Worm (Caenorhabditis elegans) whole organism, L3 larva: ENCODE results near the gene abhd-3.2.

ENCODE experiments used
- R02D3.7 ChIP-seq: fragments of 150-350 bp; optimal IDR thresholded peaks from 2 replicates; lab custom pipeline; 2014; ENCODE audit warnings: missing biosample characterization, missing genetic modification characterization
- ZK546.5 ChIP-seq: sonication (generic microtip); optimal IDR thresholded peaks from 2 replicates; lab custom pipeline; 2017; ENCODE audit warnings: missing biosample characterization, missing genetic modification characterization
- ama-1 ChIP-seq: fragments of 150-350 bp; optimal IDR thresholded peaks from 2 replicates; lab custom pipeline; 2018
- ceh-16 ChIP-seq: sonication (generic microtip); optimal IDR thresholded peaks from 2 replicates; lab custom pipeline; 2017; ENCODE audit warnings: missing biosample characterization, missing genetic modification characterization
- ceh-28 ChIP-seq: fragments of 150-350 bp; optimal IDR thresholded peaks from 2 replicates; lab custom pipeline; 2014; ENCODE audit warnings: missing biosample characterization, missing genetic modification reagents, missing genetic modification characterization
- ceh-82 ChIP-seq: fragments of 150-350 bp; optimal IDR thresholded peaks from 2 replicates; lab custom pipeline; 2014; ENCODE audit warnings: missing biosample characterization, missing genetic modification characterization
- ceh-9 ChIP-seq: sonication (generic microtip); optimal IDR thresholded peaks from 2 replicates; lab custom pipeline; 2018; ENCODE audit warnings: missing biosample characterization, missing genetic modification characterization
- daf-12 ChIP-seq: fragments of 150-350 bp; optimal IDR thresholded peaks from 2 replicates; lab custom pipeline; 2014; ENCODE audit warnings: missing biosample characterization, missing genetic modification reagents, missing genetic modification characterization
- egl-27 ChIP-seq: sonication (generic microtip); optimal IDR thresholded peaks from 4 replicates; lab custom pipeline; 2017; ENCODE audit warnings: missing biosample characterization, missing genetic modification reagents, missing genetic modification characterization
- egl-5 ChIP-seq: fragments of 150-350 bp; optimal IDR thresholded peaks from 2 replicates; lab custom pipeline; 2017; ENCODE audit warnings: missing biosample characterization, missing genetic modification reagents, missing genetic modification characterization, inconsistent platforms
- elt-1 ChIP-seq: fragments of 150-350 bp; optimal IDR thresholded peaks from 2 replicates; lab custom pipeline; 2014; ENCODE audit warnings: missing biosample characterization, missing genetic modification characterization
- elt-2 ChIP-seq: sonication (generic microtip); optimal IDR thresholded peaks from 2 replicates; lab custom pipeline; 2016; ENCODE audit warnings: missing genetic modification reagents, mild to moderate bottlenecking, missing genetic modification characterization, missing compliant biosample characterization
- elt-3 ChIP-seq, 3 experiments: fragments of 150-350 bp in 1 of 3; sonication (generic microtip) in 2 of 3; optimal IDR thresholded peaks; 2 replicates in 2 of 3; 4 replicates in 1 of 3; lab custom pipeline; 2014 to 2017; ENCODE audit warnings: missing biosample characterization in 3 of 3, missing genetic modification characterization in 3 of 3
- fkh-2 ChIP-seq: fragments of 150-350 bp; optimal IDR thresholded peaks from 2 replicates; lab custom pipeline; 2014; ENCODE audit warnings: missing biosample characterization, missing genetic modification reagents, missing genetic modification characterization
- hmg-11 ChIP-seq: sonication (generic microtip); optimal IDR thresholded peaks from 2 replicates; lab custom pipeline; 2016; ENCODE audit warnings: missing genetic modification characterization, missing compliant biosample characterization
- jun-1 ChIP-seq: fragments of 150-350 bp; optimal IDR thresholded peaks from 2 replicates; lab custom pipeline; 2014; ENCODE audit warnings: missing biosample characterization, missing genetic modification reagents, missing genetic modification characterization
- lin-15B ChIP-seq: fragments of 150-350 bp; optimal IDR thresholded peaks from 2 replicates; lab custom pipeline; 2014; ENCODE audit warnings: missing biosample characterization, missing genetic modification characterization
- lsy-12 ChIP-seq: sonication (generic microtip); optimal IDR thresholded peaks from 2 replicates; lab custom pipeline; 2016; ENCODE audit warnings: mild to moderate bottlenecking, missing genetic modification characterization, missing compliant biosample characterization
- mdl-1 ChIP-seq: fragments of 150-350 bp; optimal IDR thresholded peaks from 2 replicates; lab custom pipeline; 2014; ENCODE audit warnings: missing biosample characterization, missing genetic modification characterization
- nfya-1 ChIP-seq: sonication (generic microtip); optimal IDR thresholded peaks from 2 replicates; lab custom pipeline; 2017; ENCODE audit warnings: missing genetic modification characterization, mild to moderate bottlenecking, missing compliant biosample characterization, antibody characterized with exemption, moderate library complexity; ENCODE audit not compliant: insufficient read depth
- nhr-11 ChIP-seq: fragments of 150-350 bp; optimal IDR thresholded peaks from 2 replicates; lab custom pipeline; 2014; ENCODE audit warnings: missing biosample characterization, missing genetic modification characterization
- nhr-12 ChIP-seq: fragments of 150-350 bp; optimal IDR thresholded peaks from 2 replicates; lab custom pipeline; 2014; ENCODE audit warnings: missing biosample characterization, missing genetic modification characterization
- nhr-23 ChIP-seq: fragments of 150-350 bp; optimal IDR thresholded peaks from 2 replicates; lab custom pipeline; 2014; ENCODE audit warnings: missing biosample characterization, missing genetic modification reagents, missing genetic modification characterization
- nhr-237 ChIP-seq: fragments of 150-350 bp; optimal IDR thresholded peaks from 2 replicates; lab custom pipeline; 2014; ENCODE audit warnings: missing biosample characterization, missing genetic modification characterization
- nhr-25 ChIP-seq: sonication (generic microtip); optimal IDR thresholded peaks from 2 replicates; lab custom pipeline; 2017; ENCODE audit warnings: missing biosample characterization, missing genetic modification characterization
- nhr-28 ChIP-seq: fragments of 150-350 bp; optimal IDR thresholded peaks from 2 replicates; lab custom pipeline; 2014; ENCODE audit warnings: missing biosample characterization, missing genetic modification characterization
- nhr-43 ChIP-seq: sonication (generic microtip); optimal IDR thresholded peaks from 2 replicates; lab custom pipeline; 2016; ENCODE audit warnings: mild to moderate bottlenecking, missing genetic modification characterization, missing compliant biosample characterization; ENCODE audit not compliant: poor library complexity, severe bottlenecking
- nhr-67 ChIP-seq: fragments of 150-350 bp; optimal IDR thresholded peaks from 2 replicates; lab custom pipeline; 2014; ENCODE audit warnings: missing biosample characterization, missing genetic modification characterization
- nhr-76 ChIP-seq: fragments of 150-350 bp; sonication (generic microtip); optimal IDR thresholded peaks from 5 replicates; lab custom pipeline; 2014; ENCODE audit warnings: missing biosample characterization, missing genetic modification characterization
- nhr-77 ChIP-seq: fragments of 150-350 bp; optimal IDR thresholded peaks from 2 replicates; lab custom pipeline; 2014; ENCODE audit warnings: missing biosample characterization, missing genetic modification characterization
- pha-4 ChIP-seq: fragments of 150-350 bp; optimal IDR thresholded peaks from 2 replicates; lab custom pipeline; 2014; ENCODE audit warnings: missing biosample characterization, missing genetic modification reagents, missing genetic modification characterization
- pqm-1 ChIP-seq: fragments of 150-350 bp; optimal IDR thresholded peaks from 2 replicates; lab custom pipeline; 2017; ENCODE audit warnings: missing biosample characterization, missing genetic modification characterization, inconsistent platforms
- snpc-4 ChIP-seq: fragments of 150-350 bp; optimal IDR thresholded peaks from 2 replicates; lab custom pipeline; 2014; ENCODE audit warnings: missing biosample characterization, missing genetic modification characterization
- tbx-2 ChIP-seq: sonication (generic microtip); optimal IDR thresholded peaks from 2 replicates; lab custom pipeline; 2016; ENCODE audit warnings: mild to moderate bottlenecking, missing genetic modification characterization, missing compliant biosample characterization
- unc-62 ChIP-seq: fragments of 150-350 bp; sonication (generic microtip); optimal IDR thresholded peaks from 4 replicates; lab custom pipeline; 2014; ENCODE audit warnings: missing biosample characterization, missing genetic modification reagents, missing genetic modification characterization
- zag-1 ChIP-seq: fragments of 150-350 bp; optimal IDR thresholded peaks from 2 replicates; lab custom pipeline; 2014; ENCODE audit warnings: missing biosample characterization, missing genetic modification characterization
- ztf-11 ChIP-seq: fragments of 150-350 bp; optimal IDR thresholded peaks from 2 replicates; lab custom pipeline; 2014; ENCODE audit warnings: missing biosample characterization, missing genetic modification characterization
- ztf-4 ChIP-seq: fragments of 150-350 bp; optimal IDR thresholded peaks from 2 replicates; lab custom pipeline; 2014; ENCODE audit warnings: missing biosample characterization, missing genetic modification characterization

abhd-3.2 gene

ce11 chrX:1010627-1011452 lies 33.0 kb upstream of the abhd-3.2 start:
- no peak for TF ChIP-seq lin-15B (tag; lab: Kevin White, UChicago)
- no peak for TF ChIP-seq zag-1
- TF ChIP-seq tbx-2 (tag; lab: Kevin White, UChicago): no peak
- TF ChIP-seq ama-1 (lab: Kevin White, UChicago): peak; percentile 64
- TF ChIP-seq egl-27: no peak
- no peak for TF ChIP-seq nhr-76
- TF ChIP-seq ztf-4: peak; percentile 43
- TF ChIP-seq nhr-43 (tag; lab: Kevin White, UChicago): peak; percentile 70
- no peak for TF ChIP-seq ceh-28 (tag; lab: Kevin White, UChicago)
- peak in 1 of 3 experiments; percentile 36 for TF ChIP-seq elt-3 (tag; optimal IDR thresholded peaks at IDR 0.05; lab: Kevin White, UChicago)
- TF ChIP-seq pha-4: peak; percentile 51
- no peak for TF ChIP-seq ztf-11 (tag; lab: Kevin White, UChicago)
- no peak for TF ChIP-seq egl-5 (tag; lab: Kevin White, UChicago)
- TF ChIP-seq pqm-1 (tag; lab: Kevin White, UChicago): peak; percentile 60
- peak; percentile 14 for TF ChIP-seq lsy-12 (tag; lab: Kevin White, UChicago)
- peak; percentile 33 for TF ChIP-seq jun-1 (tag; lab: Kevin White, UChicago)
- peak; percentile 95 for TF ChIP-seq elt-2 (tag; lab: Kevin White, UChicago)
- TF ChIP-seq nhr-23: peak; percentile 75
- TF ChIP-seq snpc-4: peak; percentile 22
- no peak for TF ChIP-seq nhr-237 (tag; lab: Kevin White, UChicago)
- TF ChIP-seq unc-62: peak; percentile 20
- TF ChIP-seq nhr-25: peak; percentile 41
- no peak for TF ChIP-seq nhr-77

ce11 chrX:1009512-1009911 lies 31.7 kb upstream of the abhd-3.2 start:
- no peak for TF ChIP-seq ceh-9
- TF ChIP-seq elt-2 (tag; lab: Kevin White, UChicago): peak; percentile 59

ce11 chrX:1005026-1005425 lies 27.2 kb upstream of the abhd-3.2 start:
- no peak for TF ChIP-seq nhr-237 (tag; lab: Kevin White, UChicago)
- peak; percentile 28 for TF ChIP-seq nhr-23

ce11 chrX:1004037-1004436 lies 26.2 kb upstream of the abhd-3.2 start, which contains the start of gene cutl-21:
Gene cutl-21, plus strand, starts transcription at chrX:1004337.
- TF ChIP-seq elt-2 (tag; lab: Kevin White, UChicago) (no peak), nhr-25 (no peak), nhr-12 (no peak), pqm-1 (tag; lab: Kevin White, UChicago) (no peak), ZK546.5 (tag; lab: Kevin White, UChicago) (no peak)

ce11 chrX:994678-995077 lies 16.9 kb upstream of the abhd-3.2 start:
- TF ChIP-seq fkh-2 (tag; lab: Kevin White, UChicago) (no peak), egl-5 (tag; lab: Kevin White, UChicago) (no peak), elt-3 (tag; optimal IDR thresholded peaks at IDR 0.05; lab: Kevin White, UChicago) (no peak), tbx-2 (tag; lab: Kevin White, UChicago) (no peak)

- TF ChIP-seq ceh-16 (no peak), nhr-25 (no peak), nfya-1 (peak; percentile 62), lin-15B (tag; lab: Kevin White, UChicago) (no peak), nhr-11 (no peak), nhr-67 (tag; lab: Kevin White, UChicago) (no peak), nhr-43 (tag; lab: Kevin White, UChicago) (no peak), hmg-11 (tag; lab: Kevin White, UChicago) (peak; percentile 57), lsy-12 (tag; lab: Kevin White, UChicago) (no peak), unc-62 (no peak), elt-3 (tag; optimal IDR thresholded peaks at IDR 0.05; lab: Kevin White, UChicago) (no peak), daf-12 (tag; lab: Kevin White, UChicago) (no peak), elt-2 (tag; lab: Kevin White, UChicago) (no peak), pqm-1 (tag; lab: Kevin White, UChicago) (no peak), ztf-11 (tag; lab: Kevin White, UChicago) (no peak), nhr-28 (no peak), ztf-4 (no peak), elt-1 (tag; lab: Kevin White, UChicago) (peak; percentile 27), mdl-1 (tag; lab: Kevin White, UChicago) (peak; percentile 49), R02D3.7 (tag; lab: Kevin White, UChicago) (no peak), nhr-12 (no peak), ceh-82 (tag; lab: Kevin White, UChicago) (no peak), pha-4 (no peak), egl-27 (no peak), snpc-4 (peak; percentile 55)
These were observed 15.0 kb upstream of the abhd-3.2 start for ce11 chrX:992650-993403.
